Worm (Caenorhabditis elegans) whole organism, late embryonic: ENCODE results near the gene dpf-1.

Experiments
- C38D4.7 ChIP-seq: fragments of 200-800 bp; sonication (Bioruptor generic); optimal IDR thresholded peaks from 2 replicates; lab custom pipeline; 2018; ENCODE audit warnings: mild to moderate bottlenecking, missing genetic modification characterization, moderate library complexity, missing compliant biosample characterization
- K09A11.1 ChIP-seq: sonication (generic microtip); optimal IDR thresholded peaks from 2 replicates; lab custom pipeline; 2017; ENCODE audit warnings: antibody characterized with exemption, mild to moderate bottlenecking, missing genetic modification characterization, missing compliant biosample characterization; ENCODE audit not compliant: insufficient read depth
- Y22D7AL.16 ChIP-seq: sonication (generic microtip); optimal IDR thresholded peaks from 2 replicates; lab custom pipeline; 2016; ENCODE audit warnings: missing genetic modification characterization, missing compliant biosample characterization
- ahr-1 ChIP-seq: sonication (generic microtip); optimal IDR thresholded peaks from 2 replicates; lab custom pipeline; 2016; ENCODE audit warnings: missing genetic modification characterization, missing compliant biosample characterization
- ama-1 ChIP-seq: fragments of 150-350 bp; optimal IDR thresholded peaks from 2 replicates; lab custom pipeline; 2014
- ceh-14 ChIP-seq: sonication (generic microtip); optimal IDR thresholded peaks from 2 replicates; lab custom pipeline; 2016; ENCODE audit warnings: missing genotype, missing genetic modification characterization, missing compliant biosample characterization
- ceh-18 ChIP-seq: sonication (generic microtip); optimal IDR thresholded peaks from 2 replicates; lab custom pipeline; 2016; ENCODE audit warnings: missing genetic modification characterization, missing compliant biosample characterization
- ceh-2 ChIP-seq: sonication (generic microtip); optimal IDR thresholded peaks from 2 replicates; lab custom pipeline; 2016; ENCODE audit warnings: missing genotype, missing genetic modification characterization, missing compliant biosample characterization
- ceh-24 ChIP-seq: sonication (generic microtip); optimal IDR thresholded peaks from 2 replicates; lab custom pipeline; 2016; ENCODE audit warnings: mild to moderate bottlenecking, missing genetic modification characterization, missing compliant biosample characterization
- ceh-30 ChIP-seq: fragments of 150-350 bp; optimal IDR thresholded peaks from 2 replicates; lab custom pipeline; 2014; ENCODE audit warnings: missing biosample characterization, missing genetic modification characterization
- ceh-34 ChIP-seq: sonication (generic microtip); optimal IDR thresholded peaks from 2 replicates; lab custom pipeline; 2016; ENCODE audit warnings: mild to moderate bottlenecking, missing genetic modification characterization, missing compliant biosample characterization
- ceh-45 ChIP-seq: fragments of 200-800 bp; sonication (Bioruptor generic); IDR thresholded peaks from 2 replicates; pipeline ENCODE4 v1.3.6; 2022; ENCODE audit warnings: missing genetic modification reagents, missing genetic modification characterization, missing compliant biosample characterization
- ceh-9 ChIP-seq: sonication (generic microtip); optimal IDR thresholded peaks from 2 replicates; lab custom pipeline; 2016; ENCODE audit warnings: mild to moderate bottlenecking, missing genetic modification characterization, inconsistent platforms, missing compliant biosample characterization
- dmd-4 ChIP-seq: sonication (generic microtip); optimal IDR thresholded peaks from 2 replicates; lab custom pipeline; 2016; ENCODE audit warnings: borderline replicate concordance, missing genetic modification characterization, missing compliant biosample characterization
- elt-2 ChIP-seq: sonication (generic microtip); optimal IDR thresholded peaks from 2 replicates; lab custom pipeline; 2016; ENCODE audit warnings: missing genetic modification reagents, missing genetic modification characterization, missing compliant biosample characterization
- ets-4 ChIP-seq: sonication (generic microtip); optimal IDR thresholded peaks from 2 replicates; lab custom pipeline; 2016; ENCODE audit warnings: missing genetic modification characterization, missing compliant biosample characterization
- eyg-1 ChIP-seq: sonication (generic microtip); optimal IDR thresholded peaks from 2 replicates; lab custom pipeline; 2016; ENCODE audit warnings: missing genotype, missing genetic modification characterization, missing compliant biosample characterization
- fkh-10 ChIP-seq: fragments of 150-350 bp; optimal IDR thresholded peaks from 2 replicates; lab custom pipeline; 2014; ENCODE audit warnings: missing biosample characterization, missing genetic modification reagents, missing genetic modification characterization
- gmeb-2 ChIP-seq: sonication (generic microtip); optimal IDR thresholded peaks from 2 replicates; lab custom pipeline; 2016; ENCODE audit warnings: missing genetic modification characterization, inconsistent platforms, missing compliant biosample characterization
- hlh-13 ChIP-seq: fragments of 200-800 bp; sonication (Bioruptor generic); optimal IDR thresholded peaks from 2 replicates; lab custom pipeline; 2018; ENCODE audit warnings: mild to moderate bottlenecking, missing genetic modification characterization, missing compliant biosample characterization
- hlh-8 ChIP-seq: sonication (generic microtip); optimal IDR thresholded peaks from 2 replicates; lab custom pipeline; 2016; ENCODE audit warnings: missing genotype, missing genetic modification characterization, missing compliant biosample characterization
- madf-2 ChIP-seq: sonication (generic microtip); optimal IDR thresholded peaks from 2 replicates; lab custom pipeline; 2017; ENCODE audit warnings: missing genetic modification characterization, missing compliant biosample characterization
- mec-3 ChIP-seq: sonication (generic microtip); optimal IDR thresholded peaks from 2 replicates; lab custom pipeline; 2016; ENCODE audit warnings: borderline replicate concordance, missing genetic modification characterization, missing compliant biosample characterization
- nfya-1 ChIP-seq: sonication (generic microtip); optimal IDR thresholded peaks from 2 replicates; lab custom pipeline; 2017; ENCODE audit warnings: missing genetic modification characterization, mild to moderate bottlenecking, missing compliant biosample characterization, antibody characterized with exemption, moderate library complexity
- nhr-11 ChIP-seq: fragments of 150-350 bp; optimal IDR thresholded peaks from 2 replicates; lab custom pipeline; 2014; ENCODE audit warnings: missing biosample characterization, missing genetic modification characterization
- npax-4 ChIP-seq: sonication (generic microtip); optimal IDR thresholded peaks from 2 replicates; lab custom pipeline; 2016; ENCODE audit warnings: missing genetic modification characterization, missing compliant biosample characterization
- pha-2 ChIP-seq: sonication (generic microtip); optimal IDR thresholded peaks from 2 replicates; lab custom pipeline; 2017; ENCODE audit warnings: mild to moderate bottlenecking, missing genetic modification characterization, missing compliant biosample characterization
- pha-4 ChIP-seq: fragments of 150-350 bp; optimal IDR thresholded peaks from 2 replicates; lab custom pipeline; 2018; ENCODE audit warnings: missing biosample characterization, missing genetic modification reagents, missing genetic modification characterization
- pros-1 ChIP-seq: fragments of 150-350 bp; optimal IDR thresholded peaks from 2 replicates; lab custom pipeline; 2014; ENCODE audit warnings: missing biosample characterization, missing genetic modification reagents, missing genetic modification characterization
- ref-2 ChIP-seq: sonication (generic microtip); optimal IDR thresholded peaks from 2 replicates; lab custom pipeline; 2016; ENCODE audit warnings: missing genetic modification characterization, missing compliant biosample characterization
- rnt-1 ChIP-seq: sonication (generic microtip); optimal IDR thresholded peaks from 2 replicates; lab custom pipeline; 2016; ENCODE audit warnings: missing genetic modification characterization, missing compliant biosample characterization
- sox-2 ChIP-seq: fragments of 200-800 bp; sonication (Bioruptor generic); IDR thresholded peaks from 2 replicates; pipeline ENCODE4 v1.3.6; 2022; ENCODE audit warnings: missing genetic modification reagents, missing genetic modification characterization, missing compliant biosample characterization
- syd-9 ChIP-seq: sonication (generic microtip); optimal IDR thresholded peaks from 2 replicates; lab custom pipeline; 2016; ENCODE audit warnings: mild to moderate bottlenecking, missing genetic modification characterization, moderate library complexity, missing compliant biosample characterization
- unc-3 ChIP-seq, 2 experiments: fragments of 200-800 bp in 1 of 2; sonication (Bioruptor generic) in 1 of 2; sonication (generic microtip) in 1 of 2; conservative IDR thresholded peaks in 1 of 2; optimal IDR thresholded peaks in 1 of 2; 2 replicates each; pipeline versions ENCODE4 v1.3.6 to Lab custom; 2016 to 2022; ENCODE audit warnings: missing compliant biosample characterization in 2 of 2, missing genetic modification characterization in 2 of 2, missing genetic modification reagents in 1 of 2
- unc-42 ChIP-seq: sonication (generic microtip); optimal IDR thresholded peaks from 2 replicates; lab custom pipeline; 2016; ENCODE audit warnings: missing genotype, missing genetic modification characterization, missing compliant biosample characterization
- ztf-16 ChIP-seq: sonication (generic microtip); optimal IDR thresholded peaks from 2 replicates; lab custom pipeline; 2017; ENCODE audit warnings: missing genetic modification characterization, missing compliant biosample characterization

Gene dpf-1

ce11 chrV:15444188-15444587, 26.9 kb upstream of the dpf-1 start, which contains the start of gene T26H5.11:
Gene T26H5.11, minus strand, starts transcription at chrV:15444288.
- no peak for TF ChIP-seq ceh-34 (tag; lab: Kevin White, UChicago)
- no peak for TF ChIP-seq sox-2
- no peak for TF ChIP-seq ref-2 (tag; lab: Kevin White, UChicago)
- TF ChIP-seq pros-1 (tag; lab: Kevin White, UChicago) = no peak
- no peak for TF ChIP-seq ceh-45
- TF ChIP-seq mec-3 (tag; lab: Kevin White, UChicago) = no peak
- no peak for TF ChIP-seq hlh-13 (GFP tag; lab: Kevin White, UChicago)
- no peak for TF ChIP-seq eyg-1 (tag; lab: Kevin White, UChicago)
- no peak for TF ChIP-seq ceh-30 (tag; lab: Kevin White, UChicago)
- no peak for TF ChIP-seq dmd-4
- no peak for TF ChIP-seq gmeb-2
- no peak for TF ChIP-seq ets-4 (tag; lab: Kevin White, UChicago)

- TF ChIP-seq unc-42 (tag; lab: Kevin White, UChicago) (no peak), ceh-14 (tag; lab: Kevin White, UChicago) (no peak), nhr-11 (tag; lab: Kevin White, UChicago) (no peak), unc-3 (GFP tag; conservative IDR thresholded peaks at IDR 0.05; lab: Robert Waterston, UW) (no peak), unc-3 (tag; optimal IDR thresholded peaks at IDR 0.05; lab: Kevin White, UChicago) (no peak), pha-2 (tag; lab: Kevin White, UChicago) (no peak), ceh-24 (tag; lab: Kevin White, UChicago) (no peak), npax-4 (tag; lab: Kevin White, UChicago) (no peak), elt-2 (tag; lab: Kevin White, UChicago) (no peak), ceh-9 (tag; lab: Kevin White, UChicago) (no peak), pha-4 (tag; lab: Kevin White, UChicago) (no peak), ceh-34 (tag; lab: Kevin White, UChicago) (no peak), syd-9 (tag; lab: Kevin White, UChicago) (no peak), ref-2 (tag; lab: Kevin White, UChicago) (no peak), rnt-1 (tag; lab: Kevin White, UChicago) (no peak), ahr-1 (tag; lab: Kevin White, UChicago) (no peak), nfya-1 (no peak)
- TF ChIP-seq, all 69 proteins: peak for 0
These were observed 26.5 kb upstream of the dpf-1 start, which contains the start of gene T26H5.9 for ce11 chrV:15444615-15445014. Gene T26H5.9, plus strand, starts transcription at chrV:15444916.

DNA sequence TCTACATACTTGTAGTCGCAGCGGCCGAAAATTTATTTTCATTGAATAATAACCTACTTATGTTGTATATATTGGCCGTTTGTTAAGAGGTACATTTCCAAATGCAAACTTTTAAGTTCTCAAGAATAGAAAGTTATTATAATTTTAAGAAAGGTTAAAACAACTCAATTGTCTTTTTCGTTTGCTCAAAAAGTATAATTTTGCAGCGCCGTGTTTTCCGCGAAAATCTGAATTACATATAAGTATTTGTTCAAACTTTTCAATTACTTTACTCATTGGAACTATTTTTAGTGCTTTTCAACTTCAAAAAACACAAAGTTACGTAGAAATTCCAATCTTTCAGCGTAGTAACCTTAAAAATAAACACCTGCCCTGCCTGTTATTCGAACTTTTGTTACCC, 25.7 kb upstream of the dpf-1 start, which contains the start of gene srh-239:
Gene srh-239, plus strand, starts transcription at position 301 of the 400 bp plus-strand sequence.
- no peak for TF ChIP-seq ceh-34 (tag; lab: Kevin White, UChicago)
- no peak for TF ChIP-seq ceh-9 (tag; lab: Kevin White, UChicago)
- no peak for TF ChIP-seq C38D4.7 (GFP tag; lab: Kevin White, UChicago)
- no peak for TF ChIP-seq eyg-1 (tag; lab: Kevin White, UChicago)

DNA sequence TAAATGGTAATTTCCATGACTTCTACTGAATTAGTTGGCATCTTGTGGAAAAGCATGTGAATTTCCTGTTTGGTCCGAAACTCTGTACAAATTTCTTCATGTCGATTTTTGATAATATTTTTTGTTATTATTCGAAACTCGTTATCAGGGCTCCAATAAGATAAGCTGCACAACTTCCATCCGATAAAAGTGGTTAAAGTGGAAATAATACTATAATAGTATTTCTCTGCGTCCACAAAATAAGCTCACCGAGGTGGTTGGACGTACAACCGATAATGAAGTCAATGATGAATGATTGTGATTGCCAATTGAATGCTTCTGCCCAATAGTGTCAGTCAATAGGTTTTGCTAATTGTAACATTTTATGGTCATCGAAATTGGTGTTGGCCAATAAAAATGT, 22.7 kb upstream of the dpf-1 start, which contains the start of gene T26H5.4:
Gene T26H5.4, minus strand, starts transcription at position 294 of the 400 bp plus-strand sequence.
- TF ChIP-seq npax-4 (tag; lab: Kevin White, UChicago) (no peak), elt-2 (tag; lab: Kevin White, UChicago) (peak; percentile 57)

DNA sequence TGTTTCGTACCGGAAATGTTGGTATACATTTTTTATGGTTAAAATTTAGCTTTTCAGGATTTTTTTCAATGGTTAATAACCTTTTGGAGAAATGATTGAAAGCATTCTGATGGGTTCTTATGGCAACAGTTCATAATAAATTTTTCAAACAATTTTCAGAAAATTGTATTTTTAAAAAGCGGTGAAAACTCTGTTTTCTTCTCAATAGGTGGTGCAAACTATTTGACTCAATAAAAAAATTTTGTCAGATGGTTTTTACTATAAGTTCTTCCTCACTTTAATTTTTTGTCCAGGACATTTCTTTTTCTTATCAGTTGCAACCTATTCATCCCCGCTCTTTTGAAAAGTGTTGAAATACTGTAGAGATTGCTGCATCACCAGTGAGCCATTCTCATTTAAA, 22.3 kb upstream of the dpf-1 start, which contains the start of gene T26H5.14:
Gene T26H5.14, plus strand, starts transcription at position 301 of the 400 bp plus-strand sequence.
- TF ChIP-seq hlh-8 (tag; lab: Kevin White, UChicago) (no peak), ets-4 (tag; lab: Kevin White, UChicago) (no peak), ceh-2 (no peak), nhr-11 (tag; lab: Kevin White, UChicago) (no peak), ztf-16 (tag; lab: Kevin White, UChicago) (no peak), fkh-10 (GFP tag; lab: Kevin White, UChicago) (no peak), Y22D7AL.16 (tag; lab: Kevin White, UChicago) (no peak), ceh-18 (no peak), ceh-14 (tag; lab: Kevin White, UChicago) (no peak), ama-1 (no peak), madf-2 (tag; lab: Kevin White, UChicago) (no peak), pha-2 (tag; lab: Kevin White, UChicago) (no peak), K09A11.1 (tag; lab: Kevin White, UChicago) (no peak), unc-42 (tag; lab: Kevin White, UChicago) (no peak)
